Fruit fly (Drosophila melanogaster) Kc167 (cell line): ENCODE measurements around the gene CG14995.

Source experiments
- h ChIP-seq: fragments of >200 bp; optimal IDR thresholded peaks from 3 replicates; lab custom pipeline; 2018; ENCODE audit warnings: missing external identifiers
- psq ChIP-seq: fragments of >200 bp; optimal IDR thresholded peaks from 2 replicates; lab custom pipeline; 2017; ENCODE audit warnings: missing external identifiers

- no peak for TF ChIP-seq h
- no peak for TF ChIP-seq psq (lab: Kevin White, UChicago)
These were observed 16.7 kb upstream of the CG14995 start for dm6 chr3L:4119636-4120357.
